Fruit fly (Drosophila melanogaster) Kc167 (cell line): ENCODE data around the gene Coa8.

Experiments used
- Myc ChIP-seq: fragments of >200 bp; optimal IDR thresholded peaks from 2 replicates; lab custom pipeline; 2017; ENCODE audit warnings: missing external identifiers
- psq ChIP-seq: fragments of >200 bp; optimal IDR thresholded peaks from 2 replicates; lab custom pipeline; 2017; ENCODE audit warnings: missing external identifiers

DNA sequence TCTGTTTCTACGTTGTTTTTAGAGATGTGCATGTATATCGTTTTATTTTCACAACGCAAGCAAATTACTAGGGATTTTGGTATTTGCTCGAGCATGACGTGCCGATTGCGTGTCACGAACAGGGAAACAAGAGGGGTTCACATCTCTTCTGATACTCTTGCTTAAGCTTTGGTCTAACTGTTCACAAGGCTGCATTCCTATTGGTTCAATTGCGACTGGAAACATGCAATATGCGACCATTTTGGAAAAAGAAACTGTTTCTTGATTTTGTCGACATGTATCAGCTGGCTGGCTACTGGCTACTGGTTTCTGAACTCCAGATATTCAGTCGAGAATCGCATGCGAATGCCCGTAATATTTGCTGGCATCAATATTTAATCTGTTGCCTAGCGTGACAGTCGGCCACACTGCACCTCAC, at the start of gene Coa8:
- no peak for TF ChIP-seq psq (lab: Kevin White, UChicago)
- no peak for TF ChIP-seq Myc (lab: Kevin White, UChicago)
